Fruit fly (Drosophila melanogaster) whole organism, wandering third instar larva: ENCODE data around the gene Hrb87F.

Experiments used
- Abd-B ChIP-seq: fragments of >200 bp; optimal IDR thresholded peaks from 2 replicates; lab custom pipeline; 2017; ENCODE audit warnings: missing biosample characterization, missing genetic modification characterization
- CG32264 ChIP-seq: fragments of 200-800 bp; sonication (Bioruptor generic); optimal IDR thresholded peaks from 2 replicates; lab custom pipeline; 2016; ENCODE audit warnings: missing biosample characterization, missing genetic modification characterization
- CG9705 ChIP-seq: fragments of 200-800 bp; sonication (Bioruptor generic); optimal IDR thresholded peaks from 2 replicates; lab custom pipeline; 2018; ENCODE audit warnings: missing biosample characterization, mild to moderate bottlenecking, missing genetic modification characterization
- CrebA ChIP-seq: fragments of 200-800 bp; sonication (Bioruptor generic); optimal IDR thresholded peaks from 2 replicates; lab custom pipeline; 2016; ENCODE audit warnings: missing biosample characterization, mild to moderate bottlenecking, missing genetic modification characterization, borderline replicate concordance
- Dfd ChIP-seq: fragments of >200 bp; optimal IDR thresholded peaks from 2 replicates; lab custom pipeline; 2017; ENCODE audit warnings: missing biosample characterization, missing genetic modification characterization
- Dif ChIP-seq: fragments of 200-275, 200-300 bp; sonication (Bioruptor generic); optimal IDR thresholded peaks from 2 replicates; lab custom pipeline; 2018; ENCODE audit warnings: missing biosample characterization, missing genetic modification characterization; ENCODE audit not compliant: partially characterized antibody
- GATAd ChIP-seq: sonication (Bioruptor generic); optimal IDR thresholded peaks from 2 replicates; lab custom pipeline; 2016; ENCODE audit warnings: missing biosample characterization, missing genetic modification characterization
- HLH106 ChIP-seq: fragments of 200-800 bp; optimal IDR thresholded peaks from 3 replicates; lab custom pipeline; 2019; ENCODE audit warnings: missing biosample characterization, mild to moderate bottlenecking, missing genetic modification characterization, moderate library complexity
- Hnf4 ChIP-seq: fragments of 200-800 bp; sonication (Bioruptor generic); optimal IDR thresholded peaks from 2 replicates; lab custom pipeline; 2016; ENCODE audit warnings: missing biosample characterization, mild to moderate bottlenecking, missing genetic modification characterization
- Hr78 ChIP-seq: fragments of >200 bp; optimal IDR thresholded peaks from 2 replicates; lab custom pipeline; 2017; ENCODE audit warnings: missing biosample characterization, missing genetic modification characterization
- Hr83 ChIP-seq: fragments of 200-300 bp; sonication (Bioruptor generic); optimal IDR thresholded peaks from 2 replicates; lab custom pipeline; 2016; ENCODE audit warnings: missing biosample characterization, mild to moderate bottlenecking, missing genetic modification characterization, moderate library complexity; ENCODE audit not compliant: poor library complexity, severe bottlenecking
- Mio ChIP-seq: sonication (Bioruptor generic); optimal IDR thresholded peaks from 2 replicates; lab custom pipeline; 2016; ENCODE audit warnings: missing biosample characterization, missing genetic modification characterization
- Myc ChIP-seq: fragments of >200 bp; optimal IDR thresholded peaks from 2 replicates; lab custom pipeline; 2017
- N ChIP-seq: fragments of >200 bp; optimal IDR thresholded peaks from 2 replicates; lab custom pipeline; 2018; ENCODE audit warnings: missing biosample characterization, missing external identifiers, missing genetic modification characterization
- OdsH ChIP-seq: fragments of 200-800 bp; sonication (Bioruptor generic); optimal IDR thresholded peaks from 2 replicates; lab custom pipeline; 2016; ENCODE audit warnings: missing biosample characterization, mild to moderate bottlenecking, missing genetic modification characterization
- Rel ChIP-seq, 2 experiments: fragments of 200-800 bp; sonication (Bioruptor generic) in 1 of 2; optimal IDR thresholded peaks; 2 replicates in 1 of 2; 3 replicates in 1 of 2; lab custom pipeline; 2016 to 2019; ENCODE audit warnings: mild to moderate bottlenecking in 2 of 2, missing biosample characterization in 2 of 2, missing genetic modification characterization in 2 of 2, moderate library complexity in 1 of 2
- Sp1 ChIP-seq: fragments of 200-800 bp; sonication (Bioruptor generic); optimal IDR thresholded peaks from 3 replicates; lab custom pipeline; 2019; ENCODE audit warnings: missing biosample characterization, mild to moderate bottlenecking, missing genetic modification characterization, moderate library complexity
- br ChIP-seq: fragments of 200-800 bp; sonication (Bioruptor generic); optimal IDR thresholded peaks from 2 replicates; lab custom pipeline; 2016; ENCODE audit warnings: missing biosample characterization, missing genetic modification characterization
- brk ChIP-seq: fragments of 200-800 bp; sonication (Bioruptor generic); optimal IDR thresholded peaks from 2 replicates; lab custom pipeline; 2016; ENCODE audit warnings: missing biosample characterization, mild to moderate bottlenecking, missing genetic modification characterization
- dl ChIP-seq, 2 experiments: fragments of 175-275, 200-275 bp in 1 of 2; fragments of 200-275 bp in 1 of 2; sonication (Bioruptor generic); optimal IDR thresholded peaks; lab custom pipeline; 2018; ENCODE audit warnings: mild to moderate bottlenecking in 2 of 2, missing biosample characterization in 2 of 2, missing genetic modification characterization in 2 of 2, moderate library complexity in 2 of 2; ENCODE audit not compliant: partially characterized antibody in 2 of 2, insufficient read depth in 1 of 2
- dmrt93B ChIP-seq: fragments of 200-800 bp; sonication (Bioruptor generic); optimal IDR thresholded peaks from 2 replicates; lab custom pipeline; 2018; ENCODE audit warnings: missing biosample characterization, mild to moderate bottlenecking, missing genetic modification characterization
- dsf ChIP-seq: sonication (Bioruptor generic); optimal IDR thresholded peaks from 2 replicates; lab custom pipeline; 2016; ENCODE audit warnings: missing biosample characterization, missing genetic modification characterization, borderline replicate concordance
- ey ChIP-seq: fragments of 200-800 bp; sonication (Bioruptor generic); optimal IDR thresholded peaks from 2 replicates; lab custom pipeline; 2016; ENCODE audit warnings: missing biosample characterization, missing genetic modification characterization
- foxo ChIP-seq, 2 experiments: fragments of 200-800 bp; sonication (Bioruptor generic); optimal IDR thresholded peaks; 2 replicates in 1 of 2; 3 replicates in 1 of 2; lab custom pipeline; 2016 to 2017; ENCODE audit warnings: missing biosample characterization in 2 of 2, missing genetic modification characterization in 2 of 2
- fru ChIP-seq: fragments of 200-800 bp; sonication (Bioruptor generic); optimal IDR thresholded peaks from 3 replicates; lab custom pipeline; 2016; ENCODE audit warnings: missing biosample characterization, mild to moderate bottlenecking, missing genetic modification characterization
- h ChIP-seq: fragments of 200-800 bp; sonication (Bioruptor generic); optimal IDR thresholded peaks from 3 replicates; lab custom pipeline; 2016; ENCODE audit warnings: missing biosample characterization, mild to moderate bottlenecking, missing genetic modification characterization
- jim ChIP-seq: fragments of 175-275, 200-325 bp; sonication (Bioruptor generic); optimal IDR thresholded peaks from 2 replicates; lab custom pipeline; 2016; ENCODE audit warnings: missing biosample characterization, mild to moderate bottlenecking, missing genetic modification characterization
- lola ChIP-seq: fragments of >200 bp; optimal IDR thresholded peaks from 2 replicates; lab custom pipeline; 2017; ENCODE audit warnings: missing biosample characterization, missing genetic modification characterization
- pan ChIP-seq: fragments of >200 bp; optimal IDR thresholded peaks from 2 replicates; lab custom pipeline; 2017
- psq ChIP-seq: fragments of 200-800 bp; sonication (Bioruptor generic); optimal IDR thresholded peaks from 3 replicates; lab custom pipeline; 2017; ENCODE audit warnings: missing biosample characterization, mild to moderate bottlenecking, missing genetic modification characterization, moderate library complexity
- rgr ChIP-seq: fragments of 200-800 bp; sonication (Bioruptor generic); optimal IDR thresholded peaks from 3 replicates; lab custom pipeline; 2016; ENCODE audit warnings: missing biosample characterization, mild to moderate bottlenecking, missing genetic modification characterization
- sage ChIP-seq: fragments of 200-800 bp; sonication (Bioruptor generic); optimal IDR thresholded peaks from 2 replicates; lab custom pipeline; 2016; ENCODE audit warnings: missing biosample characterization, mild to moderate bottlenecking, missing genetic modification characterization
- sv ChIP-seq: fragments of 200-800 bp; sonication (Bioruptor generic); optimal IDR thresholded peaks from 3 replicates; lab custom pipeline; 2016; ENCODE audit warnings: missing biosample characterization, missing genetic modification characterization
- usp ChIP-seq: fragments of >200 bp; optimal IDR thresholded peaks from 2 replicates; lab custom pipeline; 2017; ENCODE audit warnings: missing biosample characterization, missing genetic modification characterization
- woc ChIP-seq: sonication (Bioruptor generic); optimal IDR thresholded peaks from 2 replicates; lab custom pipeline; 2016; ENCODE audit warnings: missing biosample characterization, mild to moderate bottlenecking, missing genetic modification characterization

Gene Hrb87F

DNA sequence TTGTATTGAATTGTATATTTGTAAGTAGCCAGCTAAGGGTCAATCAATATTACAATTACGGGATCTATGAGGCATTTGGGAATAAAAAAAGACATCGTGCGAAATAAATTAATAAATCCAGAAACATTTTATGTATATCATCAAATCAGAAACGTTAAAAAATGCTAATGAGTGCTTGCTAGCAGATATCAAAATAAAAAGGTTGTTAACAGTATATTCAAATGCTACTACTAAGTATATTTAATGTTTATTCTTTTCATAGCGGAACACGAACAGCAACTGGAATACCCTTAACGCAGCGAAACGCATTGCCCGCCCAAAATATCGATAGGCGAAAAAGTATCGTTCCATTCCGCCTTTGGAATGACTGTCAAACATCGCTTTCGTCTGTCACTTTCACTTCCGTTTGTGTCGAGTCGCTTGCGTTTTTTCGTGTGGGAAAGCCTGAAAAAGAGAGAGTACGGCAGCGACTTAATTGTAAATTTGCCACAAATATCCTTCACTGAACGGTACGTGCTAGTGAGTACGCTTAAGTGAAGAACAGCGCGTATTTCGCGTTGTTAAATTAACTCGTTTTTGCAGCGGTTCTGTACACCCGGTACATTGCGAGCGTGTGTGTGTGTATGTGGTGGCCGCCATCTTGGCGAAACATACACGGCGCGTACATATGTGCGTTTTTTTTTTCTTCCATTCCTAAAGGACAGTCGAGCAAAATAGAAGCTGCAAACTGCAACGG is 761 bp upstream of the Hrb87F start, which contains the start of gene B52 (continued):
- no peak for TF ChIP-seq Dfd (GFP tag; lab: Kevin White, UChicago)
- no peak for TF ChIP-seq Rel (GFP tag; optimal IDR thresholded peaks at IDR 0.05; lab: Kevin White, UChicago)
- TF ChIP-seq Rel (tag; optimal IDR thresholded peaks at IDR 0.05; lab: Kevin White, UChicago), result peak; percentile 35
- peak; percentile 56 for TF ChIP-seq CG9705
- peak; percentile 79 for TF ChIP-seq rgr (GFP tag; lab: Kevin White, UChicago)
- TF ChIP-seq Dif (GFP tag; lab: Kevin White, UChicago), result peak; percentile 47
- no peak for TF ChIP-seq dl (GFP tag; optimal IDR thresholded peaks at IDR 0.05; lab: Kevin White, UChicago; ENCODE audit: insufficient read depth in 1 of 2, partially characterized antibody in 2 of 2)
- TF ChIP-seq woc (GFP tag; lab: Kevin White, UChicago), result peak; percentile 4
- peak; percentile 37 for TF ChIP-seq fru (GFP tag; lab: Kevin White, UChicago)
- no peak for TF ChIP-seq Abd-B
- TF ChIP-seq, all 38 proteins: peak for 23

DNA sequence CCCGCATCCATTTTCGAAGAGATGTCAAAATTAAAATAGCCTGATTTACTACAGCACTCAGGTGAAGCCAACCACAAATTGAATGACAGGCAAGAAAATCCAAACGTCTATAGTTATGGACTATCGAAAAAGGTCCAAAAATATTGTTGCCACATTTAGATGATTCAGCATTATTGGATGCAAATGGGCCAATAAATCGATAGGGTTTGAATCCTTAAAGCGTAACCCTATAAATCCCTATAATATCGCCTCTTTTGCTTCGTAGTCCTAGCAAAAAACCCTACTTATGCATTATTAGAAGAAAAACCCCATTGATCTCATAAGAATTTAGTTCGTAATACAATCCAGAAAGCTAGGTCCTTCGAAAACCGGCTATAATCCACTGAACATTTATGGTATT is 4.0 kb downstream of the Hrb87F start, which contains the start of gene Rbp4:
Rbp4 (minus strand) TSS at position 101 of the 400 bp plus-strand sequence.
- TF ChIP-seq Myc, result no peak
- no peak for TF ChIP-seq dsf (GFP tag; lab: Kevin White, UChicago)
- TF ChIP-seq sage (GFP tag; lab: Kevin White, UChicago), result no peak
- no peak for TF ChIP-seq N (GFP tag; lab: Kevin White, UChicago)
- TF ChIP-seq woc (GFP tag; lab: Kevin White, UChicago), result no peak
- no peak for TF ChIP-seq Rel (GFP tag; optimal IDR thresholded peaks at IDR 0.05; lab: Kevin White, UChicago)
- no peak for TF ChIP-seq Rel (tag; optimal IDR thresholded peaks at IDR 0.05; lab: Kevin White, UChicago)
- TF ChIP-seq ey (GFP tag; lab: Kevin White, UChicago), result no peak
- TF ChIP-seq fru (GFP tag; lab: Kevin White, UChicago), result no peak
- no peak for TF ChIP-seq foxo (GFP tag; optimal IDR thresholded peaks at IDR 0.05; lab: Kevin White, UChicago)
- TF ChIP-seq Dif (GFP tag; lab: Kevin White, UChicago), result no peak
- TF ChIP-seq OdsH (GFP tag; lab: Kevin White, UChicago), result no peak
- TF ChIP-seq Hr83, result no peak
- TF ChIP-seq CrebA (GFP tag; lab: Kevin White, UChicago), result no peak
- TF ChIP-seq CG9705, result no peak
- no peak for TF ChIP-seq dmrt93B (GFP tag; lab: Kevin White, UChicago)
- TF ChIP-seq CG32264 (GFP tag; lab: Kevin White, UChicago), result no peak
- TF ChIP-seq br (GFP tag; lab: Kevin White, UChicago), result no peak

DNA sequence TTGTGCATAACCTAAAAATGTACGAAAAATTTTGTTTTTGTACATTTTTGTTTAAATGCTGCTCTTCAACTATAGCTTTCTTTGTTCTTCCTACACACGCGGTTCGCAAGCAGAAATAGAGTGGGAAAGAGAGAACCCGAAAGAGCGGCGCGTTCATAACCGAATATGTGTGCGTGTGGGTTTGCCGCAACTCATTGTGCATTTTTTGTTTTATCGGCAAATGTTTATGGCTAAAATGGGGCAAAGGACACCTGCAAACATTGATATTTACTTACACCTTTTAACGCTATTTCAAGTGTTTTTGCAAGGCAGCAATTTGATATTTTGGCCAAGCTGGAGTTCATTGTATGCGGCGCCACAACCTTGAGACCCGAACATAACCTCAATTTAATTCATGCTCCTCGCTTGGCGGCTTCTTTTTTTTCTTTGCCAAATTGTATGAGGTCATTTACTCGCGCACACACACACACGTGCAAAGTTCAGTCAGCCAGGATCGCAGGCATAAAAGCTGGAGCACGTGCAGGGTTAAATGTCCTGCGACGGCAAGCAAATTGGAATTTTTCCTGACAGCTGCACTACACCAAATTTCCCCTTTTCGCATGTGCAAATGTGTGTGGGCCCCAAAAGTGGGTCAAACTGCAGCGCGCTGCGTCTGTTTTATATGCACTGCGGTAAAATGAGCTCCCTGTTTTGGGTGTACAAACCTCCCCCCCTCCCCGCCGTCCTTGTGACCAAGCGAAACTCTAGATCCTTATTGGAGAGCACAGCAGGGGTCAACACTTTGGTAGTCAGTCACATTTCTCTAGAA is 12.4 kb downstream of the Hrb87F start:
- TF ChIP-seq psq (GFP tag; lab: Kevin White, UChicago) (peak; percentile 90), lola (no peak), brk (peak; percentile 61), woc (GFP tag; lab: Kevin White, UChicago) (peak; percentile 26), Hnf4 (GFP tag; lab: Kevin White, UChicago) (peak; percentile 26), Dif (GFP tag; lab: Kevin White, UChicago) (peak; percentile 2), sv (GFP tag; lab: Kevin White, UChicago) (no peak)

DNA sequence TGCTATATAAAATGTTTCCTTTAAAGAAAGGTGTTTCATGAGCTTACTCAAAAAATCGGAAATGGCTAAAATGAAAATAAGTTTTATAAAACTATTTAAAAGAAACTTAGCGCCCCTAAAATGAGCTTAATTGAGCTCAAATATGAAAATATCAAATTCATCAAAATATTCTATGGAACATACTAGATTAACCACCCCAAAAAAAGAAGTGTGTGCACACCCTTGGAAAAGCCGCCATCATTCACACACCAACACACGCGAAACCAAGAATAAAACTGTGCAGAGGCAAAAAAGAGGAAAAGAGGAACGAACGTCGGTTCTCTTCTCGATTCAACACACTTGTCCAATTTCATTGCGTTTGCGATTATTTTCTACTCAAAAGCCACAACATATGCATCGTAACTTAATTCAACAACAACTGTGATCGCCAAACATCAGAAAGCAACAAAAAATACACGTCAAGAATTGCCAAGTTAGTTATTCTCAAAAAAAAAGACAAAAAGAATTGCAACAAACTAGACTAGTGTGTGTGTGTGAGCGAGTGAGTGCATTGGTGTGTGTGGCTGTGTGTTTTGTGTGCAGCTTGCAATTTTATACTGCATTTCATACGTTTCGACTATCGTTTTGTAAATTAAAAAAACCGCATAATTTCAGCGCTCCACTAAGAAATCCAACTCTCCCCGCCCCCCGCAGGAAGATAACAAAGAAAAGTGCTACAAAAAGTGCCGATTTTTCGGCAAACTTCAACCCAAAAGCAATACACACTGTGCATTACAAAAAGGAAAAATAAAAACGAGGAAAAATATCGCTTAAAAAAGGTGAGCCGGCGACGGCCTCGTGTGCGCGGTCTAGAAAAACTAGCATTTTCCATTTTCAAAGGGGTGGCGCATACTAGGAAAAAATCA is 13.3 kb downstream of the Hrb87F start, which contains the start of gene rin:
rin (plus strand) TSS at position 276 of the 905 bp plus-strand sequence.
- TF ChIP-seq br (GFP tag; lab: Kevin White, UChicago) (no peak), brk (no peak), usp (no peak), pan (no peak), rgr (GFP tag; lab: Kevin White, UChicago) (peak; percentile 34), dsf (GFP tag; lab: Kevin White, UChicago) (no peak), Hr78 (GFP tag; lab: Kevin White, UChicago) (no peak), Hr83 (no peak), jim (GFP tag; lab: Kevin White, UChicago) (no peak), dl (GFP tag; optimal IDR thresholded peaks at IDR 0.05; lab: Kevin White, UChicago; ENCODE audit: insufficient read depth in 1 of 2, partially characterized antibody in 2 of 2) (no peak), N (GFP tag; lab: Kevin White, UChicago) (no peak), Sp1 (GFP tag; lab: Kevin White, UChicago) (peak; percentile 8), Mio (GFP tag; lab: Kevin White, UChicago) (no peak), Abd-B (no peak), GATAd (no peak), dmrt93B (GFP tag; lab: Kevin White, UChicago) (no peak), Dfd (GFP tag; lab: Kevin White, UChicago) (peak; percentile 42), Myc (no peak), ey (GFP tag; lab: Kevin White, UChicago) (no peak), HLH106 (tag; lab: Kevin White, UChicago) (peak; percentile 2), woc (GFP tag; lab: Kevin White, UChicago) (peak; percentile 28), h (GFP tag; lab: Kevin White, UChicago) (no peak), CG32264 (GFP tag; lab: Kevin White, UChicago) (no peak), lola (no peak)
